Fruit fly (Drosophila melanogaster): ENCODE data around the gene Dim1.

- TF ChIP-seq CG8478 (optimal IDR thresholded peaks at IDR 0.05) (no peak), CTCF (optimal IDR thresholded peaks at IDR 0.05) (no peak)
These were observed 17.4 kb upstream of the Dim1 start, which contains the start of gene Vps53 for dm6 chr2L:4385387-4386279.
